Fruit fly (Drosophila melanogaster) whole organism, embryonic: ENCODE results near the gene CG3104.
A peak's percentile ranks its signal among the peaks of the same experiment; 100 is the strongest.

Source experiments
- Bdp1 ChIP-seq: fragments of 200-800 bp; sonication (Bioruptor generic); optimal IDR thresholded peaks from 3 replicates; lab custom pipeline; 2016; ENCODE audit warnings: missing biosample characterization, missing genetic modification characterization
- Bteb2 ChIP-seq: fragments of 200-800 bp; sonication (Bioruptor generic); optimal IDR thresholded peaks from 2 replicates; lab custom pipeline; 2016; ENCODE audit warnings: missing biosample characterization, missing genetic modification characterization
- CG11398 ChIP-seq: fragments of 200-800 bp; sonication (Bioruptor generic); optimal IDR thresholded peaks from 2 replicates; lab custom pipeline; 2016; ENCODE audit warnings: missing biosample characterization, missing genetic modification characterization
- CG12391 ChIP-seq: fragments of 200-800 bp; sonication (Bioruptor generic); optimal IDR thresholded peaks from 3 replicates; lab custom pipeline; 2018; ENCODE audit warnings: missing biosample characterization, mild to moderate bottlenecking, missing genetic modification characterization, moderate library complexity
- CG13894 ChIP-seq: fragments of 200-800 bp; sonication (Bioruptor generic); optimal IDR thresholded peaks from 3 replicates; lab custom pipeline; 2018; ENCODE audit warnings: missing biosample characterization, mild to moderate bottlenecking, missing genetic modification characterization, moderate library complexity
- CG14710 ChIP-seq: fragments of 200-800 bp; sonication (Bioruptor generic); optimal IDR thresholded peaks from 3 replicates; lab custom pipeline; 2019; ENCODE audit warnings: missing biosample characterization, mild to moderate bottlenecking, missing genetic modification characterization, moderate library complexity
- CG15011 ChIP-seq: fragments of 200-800 bp; sonication (Bioruptor generic); optimal IDR thresholded peaks from 3 replicates; lab custom pipeline; 2018; ENCODE audit warnings: missing biosample characterization, mild to moderate bottlenecking, missing genetic modification characterization
- CG1529 ChIP-seq: fragments of 200-800 bp; sonication (Bioruptor generic); optimal IDR thresholded peaks from 3 replicates; lab custom pipeline; 2018; ENCODE audit warnings: missing biosample characterization, missing genetic modification characterization
- CG15601 ChIP-seq: fragments of 200-800 bp; sonication (Bioruptor generic); optimal IDR thresholded peaks from 3 replicates; lab custom pipeline; 2019; ENCODE audit warnings: missing biosample characterization, mild to moderate bottlenecking, missing genetic modification characterization, moderate library complexity
- CG15696 ChIP-seq: fragments of 200-800 bp; sonication (Bioruptor generic); optimal IDR thresholded peaks from 2 replicates; lab custom pipeline; 2019; ENCODE audit warnings: missing biosample characterization, mild to moderate bottlenecking, missing genetic modification characterization, moderate library complexity
- CG17385 ChIP-seq: fragments of 200-800 bp; sonication (Bioruptor generic); optimal IDR thresholded peaks from 3 replicates; lab custom pipeline; 2018; ENCODE audit warnings: missing biosample characterization, mild to moderate bottlenecking, missing genetic modification characterization
- CG18599 ChIP-seq: fragments of 200-800 bp; sonication (Bioruptor generic); optimal IDR thresholded peaks from 3 replicates; lab custom pipeline; 2017; ENCODE audit warnings: missing biosample characterization, missing genetic modification characterization, mild to moderate bottlenecking, moderate library complexity, missing genetic modification reagents
- CG2120 ChIP-seq: fragments of 200-800 bp; sonication (Bioruptor generic); optimal IDR thresholded peaks from 3 replicates; lab custom pipeline; 2016; ENCODE audit warnings: missing biosample characterization, missing genetic modification characterization
- CG2199 ChIP-seq: fragments of 200-800 bp; sonication (Bioruptor generic); IDR thresholded peaks from 3 replicates; pipeline ENCODE4 v1.3.6; 2022; ENCODE audit warnings: missing biosample characterization, missing genetic modification characterization
- CG31441 ChIP-seq: fragments of 200-800 bp; sonication (Bioruptor generic); IDR thresholded peaks from 2 replicates; pipeline ENCODE4 v1.3.6; 2022; ENCODE audit warnings: missing biosample characterization, missing genetic modification characterization
- CG6175 ChIP-seq: fragments of 200-800 bp; sonication (Bioruptor generic); IDR thresholded peaks from 3 replicates; pipeline ENCODE4 v1.3.6; 2022; ENCODE audit warnings: missing biosample characterization, missing genetic modification characterization
- CG7357 ChIP-seq: fragments of 200-800 bp; sonication (Bioruptor generic); IDR thresholded peaks from 3 replicates; pipeline ENCODE4 v1.3.6; 2022; ENCODE audit warnings: missing biosample characterization, missing genetic modification characterization
- CG8281 ChIP-seq: fragments of 200-800 bp; sonication (Bioruptor generic); optimal IDR thresholded peaks from 2 replicates; lab custom pipeline; 2018; ENCODE audit warnings: missing biosample characterization, mild to moderate bottlenecking, missing genetic modification characterization, moderate library complexity
- Dbx ChIP-seq: fragments of 200-800 bp; sonication (Bioruptor generic); IDR thresholded peaks from 3 replicates; pipeline ENCODE4 v1.3.6; 2022; ENCODE audit warnings: missing biosample characterization, missing genetic modification characterization
- Dfd ChIP-seq, 2 experiments: fragments of >200 bp; optimal IDR thresholded peaks; 2 replicates each; lab custom pipeline; 2017; ENCODE audit warnings: missing biosample characterization in 2 of 2, missing genetic modification characterization in 2 of 2
- Dip3 ChIP-seq: fragments of 200-800 bp; sonication (Bioruptor generic); optimal IDR thresholded peaks from 3 replicates; lab custom pipeline; 2016; ENCODE audit warnings: missing biosample characterization, missing genetic modification characterization
- Dp ChIP-seq: fragments of 200-800 bp; sonication (Bioruptor generic); optimal IDR thresholded peaks from 2 replicates; lab custom pipeline; 2018; ENCODE audit warnings: missing biosample characterization, mild to moderate bottlenecking, missing genetic modification characterization, moderate library complexity
- Drgx ChIP-seq: fragments of 200-800 bp; sonication (Bioruptor generic); IDR thresholded peaks from 2 replicates; pipeline ENCODE4 v1.3.6; 2022; ENCODE audit warnings: missing biosample characterization, missing genetic modification characterization
- Fer1 ChIP-seq: fragments of 200-800 bp; sonication (Bioruptor generic); optimal IDR thresholded peaks from 2 replicates; lab custom pipeline; 2017; ENCODE audit warnings: missing biosample characterization, mild to moderate bottlenecking, missing genetic modification characterization
- Fer3 ChIP-seq: fragments of 200-800 bp; sonication (Bioruptor generic); optimal IDR thresholded peaks from 2 replicates; lab custom pipeline; 2018; ENCODE audit warnings: missing biosample characterization, mild to moderate bottlenecking, missing genetic modification characterization, moderate library complexity
- Jarid2 ChIP-seq: fragments of 200-800 bp; sonication (Bioruptor generic); optimal IDR thresholded peaks from 3 replicates; lab custom pipeline; 2017; ENCODE audit warnings: mild to moderate bottlenecking, missing biosample characterization, missing genetic modification reagents, missing genetic modification characterization
- Lim3 ChIP-seq: fragments of 200-800 bp; sonication (Bioruptor generic); IDR thresholded peaks from 2 replicates; pipeline ENCODE4 v1.3.6; 2022; ENCODE audit warnings: missing biosample characterization, missing genetic modification characterization
- bcd ChIP-seq: fragments of 200-800 bp; sonication (Bioruptor generic); optimal IDR thresholded peaks from 2 replicates; lab custom pipeline; 2017; ENCODE audit warnings: missing biosample characterization, mild to moderate bottlenecking, missing genetic modification characterization
- br ChIP-seq: fragments of >200 bp; optimal IDR thresholded peaks from 2 replicates; lab custom pipeline; 2017
- chinmo ChIP-seq: fragments of 200-800 bp; sonication (Bioruptor generic); IDR thresholded peaks from 4 replicates; pipeline ENCODE4 v1.3.6; 2022; ENCODE audit warnings: missing biosample characterization, missing genetic modification characterization; ENCODE audit not compliant: partially characterized antibody
- crc ChIP-seq: fragments of 200-800 bp; sonication (Bioruptor generic); optimal IDR thresholded peaks from 2 replicates; lab custom pipeline; 2016; ENCODE audit warnings: missing biosample characterization, missing genetic modification characterization
- danr ChIP-seq: fragments of 200-800 bp; sonication (Bioruptor generic); IDR thresholded peaks from 2 replicates; pipeline ENCODE4 v1.3.6; 2022; ENCODE audit warnings: missing biosample characterization, missing genetic modification characterization
- ems ChIP-seq: fragments of 200-800 bp; sonication (Bioruptor generic); optimal IDR thresholded peaks from 3 replicates; lab custom pipeline; 2016; ENCODE audit warnings: missing biosample characterization, missing genetic modification characterization
- en ChIP-seq: fragments of 200-800 bp; sonication (Bioruptor generic); optimal IDR thresholded peaks from 2 replicates; lab custom pipeline; 2016; ENCODE audit warnings: missing biosample characterization, missing genetic modification characterization
- ewg ChIP-seq: fragments of 200-800 bp; sonication (Bioruptor generic); optimal IDR thresholded peaks from 3 replicates; lab custom pipeline; 2017; ENCODE audit warnings: mild to moderate bottlenecking, missing biosample characterization, missing genetic modification reagents, missing genetic modification characterization
- fd3F ChIP-seq: fragments of 200-800 bp; sonication (Bioruptor generic); optimal IDR thresholded peaks from 2 replicates; lab custom pipeline; 2018; ENCODE audit warnings: missing biosample characterization, mild to moderate bottlenecking, missing genetic modification characterization, moderate library complexity
- gcm ChIP-seq: fragments of 200-800 bp; sonication (Bioruptor generic); optimal IDR thresholded peaks from 2 replicates; lab custom pipeline; 2019; ENCODE audit warnings: missing biosample characterization, mild to moderate bottlenecking, missing genetic modification characterization, moderate library complexity
- gfzf ChIP-seq: fragments of 200-800 bp; sonication (Bioruptor generic); optimal IDR thresholded peaks from 2 replicates; lab custom pipeline; 2016; ENCODE audit warnings: missing biosample characterization, mild to moderate bottlenecking, missing genetic modification characterization, moderate library complexity
- gro ChIP-seq: fragments of 200-800 bp; sonication (Bioruptor generic); optimal IDR thresholded peaks from 2 replicates; lab custom pipeline; 2016; ENCODE audit warnings: missing biosample characterization, missing genetic modification characterization
- her ChIP-seq: fragments of 200-800 bp; sonication (Bioruptor generic); optimal IDR thresholded peaks from 2 replicates; lab custom pipeline; 2016; ENCODE audit warnings: missing biosample characterization, missing genetic modification characterization
- hth ChIP-seq: fragments of >200 bp; optimal IDR thresholded peaks from 2 replicates; lab custom pipeline; 2017; ENCODE audit warnings: inconsistent platforms
- ind ChIP-seq: fragments of 200-800 bp; sonication (Bioruptor generic); optimal IDR thresholded peaks from 3 replicates; lab custom pipeline; 2016; ENCODE audit warnings: missing biosample characterization, missing genetic modification characterization
- kay ChIP-seq: fragments of 200-800 bp; sonication (Bioruptor generic); optimal IDR thresholded peaks from 2 replicates; lab custom pipeline; 2016; ENCODE audit warnings: missing biosample characterization, missing genetic modification characterization
- lilli ChIP-seq: fragments of 200-800 bp; sonication (Bioruptor generic); optimal IDR thresholded peaks from 3 replicates; lab custom pipeline; 2016; ENCODE audit warnings: missing biosample characterization, missing genetic modification characterization
- nerfin-2 ChIP-seq: fragments of 200-800 bp; sonication (Bioruptor generic); IDR thresholded peaks from 2 replicates; pipeline ENCODE4 v1.3.6; 2022; ENCODE audit warnings: missing biosample characterization, missing genetic modification characterization; ENCODE audit not compliant: partially characterized antibody
- odd ChIP-seq: fragments of 200-800 bp; sonication (Bioruptor generic); optimal IDR thresholded peaks from 2 replicates; lab custom pipeline; 2017; ENCODE audit warnings: missing biosample characterization, mild to moderate bottlenecking, missing genetic modification characterization
- pb ChIP-seq: fragments of 200-800 bp; sonication (Bioruptor generic); optimal IDR thresholded peaks from 3 replicates; lab custom pipeline; 2016; ENCODE audit warnings: missing biosample characterization, missing genetic modification characterization
- pum ChIP-seq: fragments of 200-800 bp; sonication (Bioruptor generic); optimal IDR thresholded peaks from 2 replicates; lab custom pipeline; 2016; ENCODE audit warnings: missing biosample characterization, missing genetic modification characterization
- seq ChIP-seq: fragments of 200-800 bp; sonication (Bioruptor generic); IDR thresholded peaks from 2 replicates; pipeline ENCODE4 v1.3.6; 2022; ENCODE audit warnings: missing biosample characterization, missing genetic modification characterization
- tup ChIP-seq: fragments of 200-800 bp; sonication (Bioruptor generic); optimal IDR thresholded peaks from 2 replicates; lab custom pipeline; 2016; ENCODE audit warnings: missing biosample characterization, mild to moderate bottlenecking, missing genetic modification characterization, moderate library complexity
- vvl ChIP-seq: fragments of 200-800 bp; sonication (Bioruptor generic); IDR thresholded peaks from 2 replicates; pipeline ENCODE4 v1.3.6; 2022; ENCODE audit warnings: missing biosample characterization, missing genetic modification characterization
- z ChIP-seq: fragments of 200-800 bp; sonication (Bioruptor generic); IDR thresholded peaks from 3 replicates; pipeline ENCODE4 v1.3.6; 2022; ENCODE audit warnings: missing biosample characterization, missing genetic modification characterization

The CG3104 gene

DNA sequence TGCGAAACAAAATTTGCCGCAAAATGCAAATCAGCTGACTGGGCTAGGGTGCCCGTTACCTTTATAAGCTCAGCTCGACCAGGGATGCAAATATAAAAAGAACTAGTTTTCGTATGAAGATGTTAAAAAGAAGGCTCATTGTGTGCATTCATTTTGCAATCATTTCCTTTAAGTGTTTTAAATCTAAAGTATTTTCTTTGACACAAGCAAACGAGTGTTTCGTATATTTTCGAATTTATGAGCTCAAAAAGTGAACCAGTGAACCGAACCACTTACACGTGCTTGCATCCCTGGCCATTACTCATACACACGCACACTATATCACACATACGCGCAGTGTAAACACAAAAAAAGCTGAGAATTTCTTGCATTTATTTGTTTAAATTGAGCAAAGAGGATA is 22.6 kb upstream of the CG3104 start, which contains the start of the genes Prx6a and Sbat (continued):
- TF ChIP-seq Fer1 = peak; percentile 81
- TF ChIP-seq CG15601 (tag; lab: Kevin White, UChicago) = peak; percentile 53
- peak; percentile 85 for TF ChIP-seq vvl (GFP tag; lab: Robert Waterston, UW)
- peak; percentile 53 for TF ChIP-seq CG17385 (GFP tag; lab: Kevin White, UChicago)
- TF ChIP-seq CG14710 (tag; lab: Kevin White, UChicago) = peak; percentile 80
- TF ChIP-seq gcm (GFP tag; lab: Kevin White, UChicago) = peak; percentile 24
- TF ChIP-seq tup (GFP tag; lab: Kevin White, UChicago) = no peak
- TF ChIP-seq nerfin-2 (GFP tag; lab: Robert Waterston, UW) = no peak
- peak; percentile 31 for TF ChIP-seq CG8281 (tag; lab: Kevin White, UChicago)
- TF ChIP-seq Bteb2 (GFP tag; lab: Kevin White, UChicago) = peak; percentile 47
- peak; percentile 84 for TF ChIP-seq CG2120 (GFP tag; lab: Kevin White, UChicago)
- TF ChIP-seq CG6175 (GFP tag; lab: Robert Waterston, UW) = no peak
- TF ChIP-seq pum = peak; percentile 77
- no peak for TF ChIP-seq Lim3 (GFP tag; lab: Robert Waterston, UW)
- peak; percentile 11 for TF ChIP-seq CG1529 (GFP tag; lab: Kevin White, UChicago)
- TF ChIP-seq lilli (GFP tag; lab: Kevin White, UChicago) = peak; percentile 98
- TF ChIP-seq en (GFP tag; lab: Kevin White, UChicago) = peak; percentile 45
- peak; percentile 34 for TF ChIP-seq CG31441
- TF ChIP-seq odd (GFP tag; lab: Kevin White, UChicago) = peak; percentile 33
- TF ChIP-seq z (GFP tag; lab: Robert Waterston, UW) = no peak
- peak; percentile 39 for TF ChIP-seq ewg
- peak; percentile 79 for TF ChIP-seq CG12391
- peak; percentile 81 for TF ChIP-seq gro
- peak; percentile 24 for TF ChIP-seq CG15011 (GFP tag; lab: Kevin White, UChicago)
- no peak for TF ChIP-seq hth (lab: Kevin White, UChicago)
- peak; percentile 85 for TF ChIP-seq CG13894 (tag; lab: Kevin White, UChicago)
- TF ChIP-seq her (GFP tag; lab: Kevin White, UChicago) = peak; percentile 69
- TF ChIP-seq fd3F (GFP tag; lab: Kevin White, UChicago) = peak; percentile 60
- TF ChIP-seq ind = peak; percentile 79
- 0 out of 2 replicates have a peak, but pooled peaks have one; percentile 17 for TF ChIP-seq danr (GFP tag; lab: Robert Waterston, UW)
- TF ChIP-seq CG11398 (GFP tag; lab: Kevin White, UChicago) = peak; percentile 62
- no peak for TF ChIP-seq br (lab: Kevin White, UChicago)
- peak; percentile 78 for TF ChIP-seq kay (GFP tag; lab: Kevin White, UChicago)
- TF ChIP-seq Dfd (GFP tag; optimal IDR thresholded peaks at IDR 0.05; lab: Kevin White, UChicago) = no peak
- TF ChIP-seq Bdp1 (GFP tag; lab: Kevin White, UChicago) = peak; percentile 57
- peak; percentile 73 for TF ChIP-seq Dp
- no peak for TF ChIP-seq CG2199 (GFP tag; lab: Robert Waterston, UW)
- TF ChIP-seq chinmo (GFP tag; lab: Robert Waterston, UW) = no peak
- no peak for TF ChIP-seq seq (GFP tag; lab: Robert Waterston, UW)
- no peak for TF ChIP-seq Jarid2 (GFP tag; lab: Kevin White, UChicago)
- TF ChIP-seq Fer3 (tag; lab: Kevin White, UChicago) = peak; percentile 75
- TF ChIP-seq Dbx (GFP tag; lab: Robert Waterston, UW) = peak; percentile 61; the same call in 2 of the 3 replicates
- peak; percentile 67 for TF ChIP-seq Dip3
- peak; percentile 54; the same call in 1 of the 3 replicates for TF ChIP-seq CG7357 (GFP tag; lab: Robert Waterston, UW)
- peak; percentile 76 for TF ChIP-seq CG15696 (tag; lab: Kevin White, UChicago)
- TF ChIP-seq Drgx = no peak
- TF ChIP-seq bcd (GFP tag; lab: Kevin White, UChicago) = peak; percentile 69
- peak; percentile 44 for TF ChIP-seq pb (GFP tag; lab: Kevin White, UChicago)
- TF ChIP-seq CG18599 (GFP tag; lab: Kevin White, UChicago) = peak; percentile 81
- peak; percentile 11 for TF ChIP-seq gfzf
- no peak for TF ChIP-seq ems
- TF ChIP-seq crc (GFP tag; lab: Kevin White, UChicago) = no peak
